Fruit fly (Drosophila melanogaster) whole organism, prepupa: Measurements from ENCODE around the gene PolrMT.

Source experiments
- CG11902 ChIP-seq: fragments of 200-800 bp; sonication (Bioruptor generic); optimal IDR thresholded peaks from 3 replicates; lab custom pipeline; 2016; ENCODE audit warnings: missing biosample characterization, missing genetic modification characterization
- CG3032 ChIP-seq: fragments of 200-800 bp; optimal IDR thresholded peaks from 2 replicates; lab custom pipeline; 2019; ENCODE audit warnings: missing biosample characterization, mild to moderate bottlenecking, missing genetic modification characterization, moderate library complexity
- CG7368 ChIP-seq: fragments of 200-800 bp; sonication (Bioruptor generic); optimal IDR thresholded peaks from 3 replicates; lab custom pipeline; 2016; ENCODE audit warnings: missing biosample characterization, missing genetic modification characterization
- CG9139 ChIP-seq: fragments of 200-800 bp; sonication (Bioruptor generic); optimal IDR thresholded peaks from 3 replicates; lab custom pipeline; 2017; ENCODE audit warnings: missing biosample characterization, mild to moderate bottlenecking, missing genetic modification characterization
- Hr39 ChIP-seq: fragments of 200-800 bp; sonication (Bioruptor generic); optimal IDR thresholded peaks from 2 replicates; lab custom pipeline; 2016; ENCODE audit warnings: missing biosample characterization, missing genetic modification characterization
- OdsH ChIP-seq: fragments of 200-800 bp; sonication (Bioruptor generic); optimal IDR thresholded peaks from 3 replicates; lab custom pipeline; 2016; ENCODE audit warnings: missing biosample characterization, missing genetic modification characterization
- fkh ChIP-seq: fragments of 200-800 bp; sonication (Bioruptor generic); optimal IDR thresholded peaks from 3 replicates; lab custom pipeline; 2017; ENCODE audit warnings: missing biosample characterization, mild to moderate bottlenecking, missing genetic modification characterization, moderate library complexity
- pdm3 ChIP-seq: fragments of 200-800 bp; sonication (Bioruptor generic); optimal IDR thresholded peaks from 3 replicates; lab custom pipeline; 2016; ENCODE audit warnings: missing biosample characterization, missing genetic modification characterization

- TF ChIP-seq CG11902 (no peak), OdsH (no peak), Hr39 (no peak), fkh (GFP tag; lab: Kevin White, UChicago) (no peak), pdm3 (GFP tag; lab: Kevin White, UChicago) (no peak), CG9139 (GFP tag; lab: Kevin White, UChicago) (no peak), CG7368 (GFP tag; lab: Kevin White, UChicago) (no peak), CG3032 (tag; lab: Kevin White, UChicago) (no peak)
These were observed 39.5 kb upstream of the PolrMT start for dm6 chr2L:1147656-1148055.
